Worm (Caenorhabditis elegans) whole organism, L2 larva: ENCODE data around the gene T05C12.1.

Source experiments
- C34F6.9 ChIP-seq: fragments of 150-350 bp; optimal IDR thresholded peaks from 2 replicates; lab custom pipeline; 2014; ENCODE audit warnings: missing biosample characterization, missing genetic modification characterization
- F13H6.1 ChIP-seq: sonication (generic microtip); optimal IDR thresholded peaks from 2 replicates; lab custom pipeline; 2016; ENCODE audit warnings: missing genetic modification characterization, missing compliant biosample characterization
- R02D3.7 ChIP-seq: fragments of 150-350 bp; optimal IDR thresholded peaks from 2 replicates; lab custom pipeline; 2014; ENCODE audit warnings: missing biosample characterization, missing genetic modification characterization
- Y55F3AM.14 ChIP-seq: fragments of 200-800 bp; sonication (Bioruptor generic); optimal IDR thresholded peaks from 2 replicates; lab custom pipeline; 2018; ENCODE audit warnings: mild to moderate bottlenecking, missing genetic modification characterization, missing compliant biosample characterization
- ZK546.5 ChIP-seq: sonication (generic microtip); optimal IDR thresholded peaks from 2 replicates; lab custom pipeline; 2017; ENCODE audit warnings: missing biosample characterization, missing genetic modification characterization
- alr-1 ChIP-seq: fragments of 150-350 bp; optimal IDR thresholded peaks from 2 replicates; lab custom pipeline; 2014; ENCODE audit warnings: missing biosample characterization, missing genetic modification characterization
- aly-2 ChIP-seq: fragments of 150-350 bp; optimal IDR thresholded peaks from 2 replicates; lab custom pipeline; 2014; ENCODE audit warnings: missing biosample characterization, missing genetic modification characterization
- ama-1 ChIP-seq: fragments of 150-350 bp; optimal IDR thresholded peaks from 2 replicates; lab custom pipeline; 2018; ENCODE audit warnings: inconsistent platforms
- blmp-1 ChIP-seq: sonication (generic microtip); optimal IDR thresholded peaks from 2 replicates; lab custom pipeline; 2017; ENCODE audit warnings: missing genetic modification characterization, mild to moderate bottlenecking, missing compliant biosample characterization, antibody characterized with exemption, moderate library complexity; ENCODE audit not compliant: insufficient read depth
- ceh-16 ChIP-seq: fragments of 150-350 bp; optimal IDR thresholded peaks from 2 replicates; lab custom pipeline; 2014; ENCODE audit warnings: missing biosample characterization, missing genetic modification characterization
- ceh-82 ChIP-seq: fragments of 150-350 bp; optimal IDR thresholded peaks from 2 replicates; lab custom pipeline; 2014; ENCODE audit warnings: missing biosample characterization, missing genetic modification characterization
- crh-2 ChIP-seq: sonication (generic microtip); optimal IDR thresholded peaks from 2 replicates; lab custom pipeline; 2017; ENCODE audit warnings: missing biosample characterization, missing genetic modification characterization
- dmd-4 ChIP-seq: sonication (generic microtip); optimal IDR thresholded peaks from 2 replicates; lab custom pipeline; 2017; ENCODE audit warnings: missing biosample characterization, missing genetic modification characterization
- egl-27 ChIP-seq: sonication (generic microtip); optimal IDR thresholded peaks from 3 replicates; lab custom pipeline; 2017; ENCODE audit warnings: missing biosample characterization, missing genetic modification reagents, missing genetic modification characterization
- elt-1 ChIP-seq: fragments of 150-350 bp; optimal IDR thresholded peaks from 2 replicates; lab custom pipeline; 2014; ENCODE audit warnings: missing biosample characterization, missing genetic modification characterization
- elt-3 ChIP-seq: sonication (generic microtip); optimal IDR thresholded peaks from 2 replicates; lab custom pipeline; 2017; ENCODE audit warnings: missing biosample characterization, missing genetic modification characterization
- fos-1 ChIP-seq: fragments of 150-350 bp; optimal IDR thresholded peaks from 2 replicates; lab custom pipeline; 2014; ENCODE audit warnings: missing biosample characterization, missing genetic modification characterization
- gmeb-1 ChIP-seq: fragments of 150-350 bp; optimal IDR thresholded peaks from 2 replicates; lab custom pipeline; 2014; ENCODE audit warnings: missing biosample characterization, missing genetic modification characterization
- lin-11 ChIP-seq: fragments of 150-350 bp; sonication (generic microtip); optimal IDR thresholded peaks from 2 replicates; lab custom pipeline; 2014; ENCODE audit warnings: missing biosample characterization, missing genetic modification characterization, inconsistent platforms, mixed read lengths
- lin-13 ChIP-seq: fragments of 150-350 bp; optimal IDR thresholded peaks from 2 replicates; lab custom pipeline; 2014; ENCODE audit warnings: missing biosample characterization, missing genetic modification reagents, missing genetic modification characterization
- lin-39 ChIP-seq: fragments of 150-350 bp; optimal IDR thresholded peaks from 2 replicates; lab custom pipeline; 2014; ENCODE audit warnings: missing biosample characterization, missing genetic modification reagents, missing genetic modification characterization
- lsy-2 ChIP-seq, 2 experiments: fragments of 150-350 bp in 1 of 2; sonication (generic microtip) in 1 of 2; optimal IDR thresholded peaks; 2 replicates each; lab custom pipeline; 2014 to 2017; ENCODE audit warnings: missing biosample characterization in 2 of 2, missing genetic modification characterization in 2 of 2
- mab-5 ChIP-seq: fragments of 150-350 bp; optimal IDR thresholded peaks from 2 replicates; lab custom pipeline; 2014; ENCODE audit warnings: missing biosample characterization, missing genetic modification characterization
- mbf-1 ChIP-seq: sonication (generic microtip); optimal IDR thresholded peaks from 2 replicates; lab custom pipeline; 2017; ENCODE audit warnings: missing biosample characterization, missing genetic modification characterization
- mdl-1 ChIP-seq, 2 experiments: fragments of 150-350 bp in 1 of 2; sonication (generic microtip) in 1 of 2; optimal IDR thresholded peaks; 2 replicates each; lab custom pipeline; 2017; ENCODE audit warnings: missing biosample characterization in 2 of 2, missing genetic modification characterization in 2 of 2
- nhr-10 ChIP-seq: sonication (generic microtip); optimal IDR thresholded peaks from 2 replicates; lab custom pipeline; 2017; ENCODE audit warnings: missing biosample characterization, missing genetic modification characterization
- nhr-11 ChIP-seq: fragments of 150-350 bp; optimal IDR thresholded peaks from 2 replicates; lab custom pipeline; 2014; ENCODE audit warnings: missing biosample characterization, missing genetic modification characterization
- nhr-12 ChIP-seq: fragments of 150-350 bp; optimal IDR thresholded peaks from 2 replicates; lab custom pipeline; 2014; ENCODE audit warnings: missing biosample characterization, missing genetic modification characterization
- nhr-129 ChIP-seq: fragments of 150-350 bp; optimal IDR thresholded peaks from 2 replicates; lab custom pipeline; 2014; ENCODE audit warnings: missing biosample characterization, missing genetic modification characterization
- nhr-21 ChIP-seq: fragments of 150-350 bp; optimal IDR thresholded peaks from 2 replicates; lab custom pipeline; 2014; ENCODE audit warnings: missing biosample characterization, missing genetic modification characterization
- nhr-23 ChIP-seq: fragments of 150-350 bp; optimal IDR thresholded peaks from 2 replicates; lab custom pipeline; 2014; ENCODE audit warnings: missing biosample characterization, missing genetic modification reagents, missing genetic modification characterization
- nhr-237 ChIP-seq: fragments of 150-350 bp; optimal IDR thresholded peaks from 2 replicates; lab custom pipeline; 2014; ENCODE audit warnings: missing biosample characterization, missing genetic modification characterization
- nhr-25 ChIP-seq: fragments of 150-350 bp; sonication (generic microtip); optimal IDR thresholded peaks from 3 replicates; lab custom pipeline; 2014; ENCODE audit warnings: missing biosample characterization, missing genetic modification characterization
- nhr-6 ChIP-seq: fragments of 150-350 bp; optimal IDR thresholded peaks from 2 replicates; lab custom pipeline; 2014; ENCODE audit warnings: missing biosample characterization, missing genetic modification characterization
- nhr-77 ChIP-seq: fragments of 150-350 bp; optimal IDR thresholded peaks from 2 replicates; lab custom pipeline; 2014; ENCODE audit warnings: missing biosample characterization, missing genetic modification characterization
- peb-1 ChIP-seq: fragments of 150-350 bp; optimal IDR thresholded peaks from 2 replicates; lab custom pipeline; 2014; ENCODE audit warnings: missing biosample characterization, missing genetic modification characterization
- sem-4 ChIP-seq: fragments of 150-350 bp; optimal IDR thresholded peaks from 2 replicates; lab custom pipeline; 2014; ENCODE audit warnings: missing biosample characterization, missing genetic modification reagents, missing genetic modification characterization
- skn-1 ChIP-seq: sonication (generic microtip); optimal IDR thresholded peaks from 2 replicates; lab custom pipeline; 2017; ENCODE audit warnings: missing biosample characterization, missing genetic modification characterization
- sma-3 ChIP-seq: sonication (generic microtip); optimal IDR thresholded peaks from 2 replicates; lab custom pipeline; 2016; ENCODE audit warnings: missing genetic modification reagents, missing genetic modification characterization, missing compliant biosample characterization
- sma-9 ChIP-seq, 2 experiments: fragments of 150-350 bp in 1 of 2; sonication (generic microtip) in 1 of 2; optimal IDR thresholded peaks; 2 replicates each; lab custom pipeline; 2014 to 2016; ENCODE audit warnings: missing genetic modification characterization in 2 of 2, mild to moderate bottlenecking in 1 of 2, missing biosample characterization in 1 of 2, missing compliant biosample characterization in 1 of 2, missing genetic modification reagents in 1 of 2, moderate library complexity in 1 of 2
- snpc-4 ChIP-seq: fragments of 150-350 bp; optimal IDR thresholded peaks from 2 replicates; lab custom pipeline; 2014; ENCODE audit warnings: missing biosample characterization, missing genetic modification characterization
- unc-39 ChIP-seq: fragments of 150-350 bp; optimal IDR thresholded peaks from 2 replicates; lab custom pipeline; 2014; ENCODE audit warnings: missing biosample characterization, missing genetic modification characterization
- unc-55 ChIP-seq: fragments of 150-350 bp; sonication (generic microtip); optimal IDR thresholded peaks from 3 replicates; lab custom pipeline; 2014; ENCODE audit warnings: missing biosample characterization, missing genetic modification reagents, missing genetic modification characterization
- unc-62 ChIP-seq: fragments of 150-350 bp; optimal IDR thresholded peaks from 2 replicates; lab custom pipeline; 2014; ENCODE audit warnings: missing biosample characterization, missing genetic modification reagents, missing genetic modification characterization
- zag-1 ChIP-seq: fragments of 150-350 bp; optimal IDR thresholded peaks from 2 replicates; lab custom pipeline; 2014; ENCODE audit warnings: missing biosample characterization, missing genetic modification characterization
- ztf-1 ChIP-seq: fragments of 200-800 bp; sonication (Bioruptor generic); conservative IDR thresholded peaks from 2 replicates; pipeline ENCODE4 v1.3.6; 2022; ENCODE audit warnings: missing genetic modification characterization, missing compliant biosample characterization
- ztf-11 ChIP-seq: sonication (generic microtip); optimal IDR thresholded peaks from 2 replicates; lab custom pipeline; 2017; ENCODE audit warnings: missing biosample characterization, missing genetic modification characterization
- ztf-4 ChIP-seq: fragments of 150-350 bp; optimal IDR thresholded peaks from 2 replicates; lab custom pipeline; 2014; ENCODE audit warnings: missing biosample characterization, missing genetic modification characterization

The T05C12.1 gene

DNA sequence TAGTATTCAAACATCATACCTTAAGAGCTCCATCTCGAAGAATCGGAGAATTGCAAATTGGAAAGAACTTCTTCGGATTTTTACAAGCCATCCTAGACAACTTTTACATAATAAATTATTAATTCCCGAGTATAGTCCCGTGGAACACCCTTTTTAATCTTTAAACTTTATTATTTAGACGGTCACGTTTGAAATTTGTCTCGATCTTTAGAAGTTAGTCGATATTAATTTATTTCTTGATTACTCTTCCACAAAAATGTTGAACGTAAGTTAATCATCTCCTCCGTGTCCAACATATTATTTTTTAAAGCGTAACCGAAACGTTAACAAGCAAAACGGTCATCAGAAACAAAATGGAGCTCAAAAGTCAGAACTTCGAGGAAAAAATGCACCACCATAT lies at the start of gene T05C12.1, which contains the start of gene decr-1.3:
T05C12.1 (plus strand) TSS at position 232 of the 400 bp plus-strand sequence.
decr-1.3 (minus strand) TSS at position 101 of the 400 bp plus-strand sequence.
- no peak for TF ChIP-seq blmp-1 (tag; lab: Kevin White, UChicago)
- no peak for TF ChIP-seq nhr-25
- TF ChIP-seq elt-3 (tag; lab: Kevin White, UChicago) = no peak
- no peak for TF ChIP-seq Y55F3AM.14 (GFP tag; lab: Kevin White, UChicago)
- no peak for TF ChIP-seq alr-1
- TF ChIP-seq sma-9 (GFP tag; optimal IDR thresholded peaks at IDR 0.05; lab: Kevin White, UChicago) = no peak
- TF ChIP-seq sma-9 (tag; optimal IDR thresholded peaks at IDR 0.05; lab: Kevin White, UChicago) = no peak
- no peak for TF ChIP-seq unc-55 (GFP tag; lab: Kevin White, UChicago)
- TF ChIP-seq lin-39 (tag; lab: Kevin White, UChicago) = no peak
- no peak for TF ChIP-seq unc-39 (tag; lab: Kevin White, UChicago)
- TF ChIP-seq nhr-11 = no peak
- TF ChIP-seq nhr-77 = no peak
- no peak for TF ChIP-seq nhr-6 (tag; lab: Kevin White, UChicago)
- no peak for TF ChIP-seq lsy-2 (tag; optimal IDR thresholded peaks at IDR 0.05; lab: Kevin White, UChicago)
- TF ChIP-seq skn-1 = no peak
- no peak for TF ChIP-seq ztf-1

DNA sequence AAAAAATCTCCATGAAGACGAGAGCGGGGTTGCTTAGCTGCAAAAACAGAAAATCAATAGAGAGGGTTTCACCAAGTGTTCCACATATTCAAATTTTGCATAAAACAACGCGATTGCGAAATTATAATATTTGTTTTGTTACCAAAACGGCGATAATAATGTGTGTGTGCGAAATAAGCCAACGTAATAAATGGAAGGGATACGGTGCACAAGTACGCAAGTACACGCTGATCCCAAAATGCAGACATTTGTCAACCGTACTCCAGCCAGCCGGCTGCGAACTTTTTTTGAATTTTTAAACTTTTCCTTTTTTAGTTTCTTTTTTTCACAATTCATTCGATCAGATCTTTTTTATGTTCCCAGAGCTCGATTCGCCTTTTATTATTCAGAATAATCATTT lies 48.6 kb upstream of the T05C12.1 start, which contains the start of gene ire-1:
ire-1 (minus strand) TSS at position 44 of the 400 bp plus-strand sequence.
- TF ChIP-seq elt-1 (tag; lab: Kevin White, UChicago) = no peak
- TF ChIP-seq lin-39 (tag; lab: Kevin White, UChicago) = no peak
- no peak for TF ChIP-seq egl-27 (tag; lab: Kevin White, UChicago)
- TF ChIP-seq nhr-237 = no peak
- peak; percentile 94 for TF ChIP-seq unc-55 (GFP tag; lab: Kevin White, UChicago)
- TF ChIP-seq nhr-10 (tag; lab: Kevin White, UChicago) = no peak
- no peak for TF ChIP-seq sma-3
- TF ChIP-seq fos-1 (tag; lab: Kevin White, UChicago) = peak; percentile 64
- no peak for TF ChIP-seq nhr-6 (tag; lab: Kevin White, UChicago)
- TF ChIP-seq nhr-77 = no peak
- TF ChIP-seq nhr-12 (tag; lab: Kevin White, UChicago) = no peak
- no peak for TF ChIP-seq skn-1
- no peak for TF ChIP-seq nhr-11
- no peak for TF ChIP-seq Y55F3AM.14 (GFP tag; lab: Kevin White, UChicago)
- no peak for TF ChIP-seq ztf-4 (tag; lab: Kevin White, UChicago)
- TF ChIP-seq snpc-4 (tag; lab: Kevin White, UChicago) = peak; percentile 40
- no peak for TF ChIP-seq dmd-4
- TF ChIP-seq nhr-25 = no peak
- peak; percentile 69 for TF ChIP-seq lin-11 (tag; lab: Kevin White, UChicago)
- no peak for TF ChIP-seq ztf-1
- no peak for TF ChIP-seq mab-5
- no peak for TF ChIP-seq elt-3 (tag; lab: Kevin White, UChicago)
- TF ChIP-seq ceh-16 (tag; lab: Kevin White, UChicago) = no peak
- TF ChIP-seq R02D3.7 (tag; lab: Kevin White, UChicago) = no peak
- TF ChIP-seq ZK546.5 (tag; lab: Kevin White, UChicago) = no peak
- peak; percentile 47 for TF ChIP-seq lin-13 (GFP tag; lab: Kevin White, UChicago)
- no peak for TF ChIP-seq nhr-23
- TF ChIP-seq unc-39 (tag; lab: Kevin White, UChicago) = no peak
- TF ChIP-seq gmeb-1 (tag; lab: Kevin White, UChicago) = peak; percentile 49
- TF ChIP-seq ceh-82 (tag; lab: Kevin White, UChicago) = no peak
- TF ChIP-seq aly-2 = no peak
- no peak for TF ChIP-seq zag-1
- peak; percentile 93 to 99 for TF ChIP-seq lsy-2 (tag; optimal IDR thresholded peaks at IDR 0.05; lab: Kevin White, UChicago)
- TF ChIP-seq sem-4 (tag; lab: Kevin White, UChicago) = no peak
- TF ChIP-seq mdl-1 (tag; optimal IDR thresholded peaks at IDR 0.05; lab: Kevin White, UChicago) = no peak
- TF ChIP-seq crh-2 (tag; lab: Kevin White, UChicago) = peak; percentile 84
- no peak for TF ChIP-seq unc-62 (GFP tag; lab: Kevin White, UChicago)
- no peak for TF ChIP-seq ama-1 (lab: Kevin White, UChicago)
- TF ChIP-seq F13H6.1 = peak; percentile 32
- no peak for TF ChIP-seq peb-1 (tag; lab: Kevin White, UChicago)
- TF ChIP-seq C34F6.9 (tag; lab: Kevin White, UChicago) = peak; percentile 71
- no peak for TF ChIP-seq mbf-1 (tag; lab: Kevin White, UChicago)
- TF ChIP-seq sma-9 (GFP tag; optimal IDR thresholded peaks at IDR 0.05; lab: Kevin White, UChicago) = peak; percentile 49
- no peak for TF ChIP-seq sma-9 (tag; optimal IDR thresholded peaks at IDR 0.05; lab: Kevin White, UChicago)
- no peak for TF ChIP-seq nhr-21
- no peak for TF ChIP-seq ztf-11 (tag; lab: Kevin White, UChicago)
- peak; percentile 9 for TF ChIP-seq blmp-1 (tag; lab: Kevin White, UChicago)
- TF ChIP-seq nhr-129 (tag; lab: Kevin White, UChicago) = peak; percentile 76
- no peak for TF ChIP-seq alr-1
- TF ChIP-seq, all 48 proteins: peak for 13
